Worm (Caenorhabditis elegans): ENCODE measurements around the gene klo-2.

klo-2 gene

DNA sequence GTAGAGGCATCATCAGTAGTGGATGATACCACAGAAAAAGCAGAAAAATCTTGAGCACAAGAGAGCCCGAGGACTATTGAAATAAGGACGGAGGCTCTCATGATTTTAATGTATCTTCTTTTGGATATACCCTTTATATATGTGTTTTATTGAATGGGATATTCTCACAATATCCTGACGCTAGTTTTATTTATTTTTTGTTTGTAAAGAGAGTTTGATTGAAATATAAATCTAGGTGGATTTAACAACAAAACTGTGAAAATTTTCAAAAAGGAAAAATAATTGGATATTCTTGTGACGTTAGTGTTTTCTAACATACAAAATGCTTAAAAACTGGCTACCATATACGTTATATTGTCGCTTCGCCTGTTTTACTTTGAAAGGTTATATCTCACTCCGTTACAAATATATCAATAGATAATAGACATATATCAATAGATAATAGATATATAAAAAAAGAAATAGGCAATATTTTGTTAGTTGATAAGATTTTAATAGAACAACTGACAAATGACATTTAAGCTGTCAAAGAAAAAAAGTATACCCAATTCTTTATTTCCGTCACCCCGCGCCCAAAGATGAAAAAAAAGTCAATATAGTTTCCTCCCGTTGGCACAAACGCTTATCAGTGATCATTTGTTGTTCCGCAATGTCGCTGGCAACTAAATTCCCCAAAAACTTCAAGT, at the start of gene klo-2, which contains the start of gene E02H9.7:
TSS of gene klo-2 (plus strand) at position 636 of the 686 bp plus-strand sequence.
TSS of gene E02H9.7 (minus strand) at position 101 of the 686 bp plus-strand sequence.
- TF ChIP-seq ceh-28 (tag; optimal IDR thresholded peaks at IDR 0.05) (no peak), elt-2 (tag; optimal IDR thresholded peaks at IDR 0.05) (peak; percentile 30), ceh-16 (tag; optimal IDR thresholded peaks at IDR 0.05) (no peak), ama-1 (optimal IDR thresholded peaks at IDR 0.05) (no peak), nhr-76 (tag; optimal IDR thresholded peaks at IDR 0.05) (no peak), jun-1 (tag; optimal IDR thresholded peaks at IDR 0.05) (no peak), fkh-2 (tag; optimal IDR thresholded peaks at IDR 0.05) (no peak), nhr-237 (tag; optimal IDR thresholded peaks at IDR 0.05) (no peak), daf-12 (tag; optimal IDR thresholded peaks at IDR 0.05) (no peak)

DNA sequence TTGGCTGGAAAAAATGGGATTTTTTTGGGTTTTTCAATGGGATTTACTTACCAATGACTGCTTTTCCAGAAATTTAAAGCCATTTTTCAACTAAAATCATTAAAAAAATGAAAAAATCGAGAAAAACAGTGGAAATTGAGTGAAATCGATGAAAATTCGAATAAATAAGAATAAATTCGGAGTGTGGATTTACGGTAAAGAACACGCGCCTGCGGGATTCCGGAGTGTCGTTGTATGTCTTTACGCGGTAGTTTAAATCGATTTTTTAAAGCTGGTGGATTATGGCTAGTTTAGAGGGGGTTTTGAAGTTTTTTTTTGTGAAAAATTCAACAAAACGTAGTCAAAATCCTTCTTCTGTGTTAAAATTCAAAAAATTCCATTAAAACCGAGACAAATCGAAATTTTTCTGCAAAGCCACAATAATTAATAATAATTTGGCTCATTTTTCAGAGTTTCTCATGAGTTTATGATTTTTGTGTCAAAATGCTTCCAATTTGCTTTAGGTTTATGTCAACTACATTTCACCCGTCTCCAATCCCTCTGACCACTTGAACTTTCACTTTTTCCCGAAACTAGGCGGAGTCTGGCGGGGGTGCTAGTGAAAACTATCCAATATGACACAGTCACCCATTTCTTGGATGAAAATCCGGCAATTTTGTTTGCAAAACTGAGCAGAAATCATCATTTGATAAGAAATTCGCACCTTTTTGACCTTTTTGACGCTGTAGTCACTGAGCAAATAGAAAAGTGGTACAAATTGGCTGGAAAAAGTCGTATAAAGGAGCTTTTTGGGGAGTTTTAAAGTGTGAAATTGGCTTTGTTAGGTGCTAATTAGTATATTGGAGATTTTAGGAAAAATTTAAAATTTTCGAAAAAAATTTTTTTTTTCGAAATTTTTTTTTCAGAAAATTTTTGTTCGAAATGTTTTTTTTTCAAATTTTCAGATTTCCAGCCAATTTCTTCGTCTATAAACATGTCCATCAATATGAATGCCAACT, 44.6 kb upstream of the klo-2 start, which contains the start of the genes cic-1 and strm-1:
TSS of gene cic-1 (minus strand) at position 96 of the 998 bp plus-strand sequence.
TSS of gene strm-1 (plus strand) at position 945 of the 998 bp plus-strand sequence.
- TF ChIP-seq R02D3.7 (tag; optimal IDR thresholded peaks at IDR 0.05), result peak; percentile 98
- no peak for TF ChIP-seq jun-1 (tag; optimal IDR thresholded peaks at IDR 0.05)
- TF ChIP-seq nhr-11 (tag; optimal IDR thresholded peaks at IDR 0.05), result no peak
- no peak for TF ChIP-seq ceh-16 (tag; optimal IDR thresholded peaks at IDR 0.05)
- TF ChIP-seq nhr-28 (tag; optimal IDR thresholded peaks at IDR 0.05), result no peak
- TF ChIP-seq ceh-82 (tag; optimal IDR thresholded peaks at IDR 0.05), result no peak
- TF ChIP-seq nhr-43 (tag; optimal IDR thresholded peaks at IDR 0.05; ENCODE audit: poor library complexity, severe bottlenecking), result no peak
- TF ChIP-seq lin-39 (tag; optimal IDR thresholded peaks at IDR 0.05), result peak; percentile 22
- TF ChIP-seq mdl-1 (tag; optimal IDR thresholded peaks at IDR 0.05), result no peak
- TF ChIP-seq zag-1 (tag; optimal IDR thresholded peaks at IDR 0.05), result no peak
- TF ChIP-seq eor-1 (tag; optimal IDR thresholded peaks at IDR 0.05), result no peak
- no peak for TF ChIP-seq skn-1 (tag; optimal IDR thresholded peaks at IDR 0.05)
- TF ChIP-seq ztf-11 (tag; optimal IDR thresholded peaks at IDR 0.05), result no peak
- no peak for TF ChIP-seq nhr-23 (tag; optimal IDR thresholded peaks at IDR 0.05)
- peak; percentile 68 for TF ChIP-seq ceh-28 (tag; optimal IDR thresholded peaks at IDR 0.05)
- TF ChIP-seq hmg-11 (tag; optimal IDR thresholded peaks at IDR 0.05), result peak; percentile 59
- TF ChIP-seq nhr-25 (tag; optimal IDR thresholded peaks at IDR 0.05), result no peak
- peak; percentile 27 for TF ChIP-seq egl-5 (tag; optimal IDR thresholded peaks at IDR 0.05)
- TF ChIP-seq pha-4 (tag; optimal IDR thresholded peaks at IDR 0.05), result peak; percentile 56
- peak; percentile 69 for TF ChIP-seq lin-15B (tag; optimal IDR thresholded peaks at IDR 0.05)
- no peak for TF ChIP-seq elt-3 (tag; optimal IDR thresholded peaks at IDR 0.05)
- TF ChIP-seq pqm-1 (tag; optimal IDR thresholded peaks at IDR 0.05), result peak; percentile 6
- TF ChIP-seq nhr-237 (tag; optimal IDR thresholded peaks at IDR 0.05), result no peak
- no peak for TF ChIP-seq mml-1 (tag; optimal IDR thresholded peaks at IDR 0.05)
- no peak for TF ChIP-seq sea-2 (GFP tag; optimal IDR thresholded peaks at IDR 0.05)
- no peak for TF ChIP-seq tbx-2 (tag; optimal IDR thresholded peaks at IDR 0.05)
- no peak for TF ChIP-seq fos-1 (tag; optimal IDR thresholded peaks at IDR 0.05)
- TF ChIP-seq nhr-77 (tag; optimal IDR thresholded peaks at IDR 0.05), result no peak
- no peak for TF ChIP-seq fkh-2 (tag; optimal IDR thresholded peaks at IDR 0.05)
- TF ChIP-seq unc-62 (GFP tag; optimal IDR thresholded peaks at IDR 0.05), result no peak
- no peak for TF ChIP-seq elt-2 (tag; optimal IDR thresholded peaks at IDR 0.05)
- TF ChIP-seq nhr-12 (tag; optimal IDR thresholded peaks at IDR 0.05), result no peak
- TF ChIP-seq lsy-12 (tag; optimal IDR thresholded peaks at IDR 0.05), result no peak
- TF ChIP-seq nhr-76 (tag; optimal IDR thresholded peaks at IDR 0.05), result no peak
- TF ChIP-seq daf-12 (tag; optimal IDR thresholded peaks at IDR 0.05), result no peak
- peak; percentile 50 for TF ChIP-seq nfya-1 (tag; optimal IDR thresholded peaks at IDR 0.05; ENCODE audit: insufficient read depth)
- TF ChIP-seq ceh-9 (tag; optimal IDR thresholded peaks at IDR 0.05), result no peak
- TF ChIP-seq fkh-10 (GFP tag; optimal IDR thresholded peaks at IDR 0.05), result no peak
